Worm (Caenorhabditis elegans): Measurements from ENCODE around the gene C05C8.1.

C05C8.1 gene

DNA sequence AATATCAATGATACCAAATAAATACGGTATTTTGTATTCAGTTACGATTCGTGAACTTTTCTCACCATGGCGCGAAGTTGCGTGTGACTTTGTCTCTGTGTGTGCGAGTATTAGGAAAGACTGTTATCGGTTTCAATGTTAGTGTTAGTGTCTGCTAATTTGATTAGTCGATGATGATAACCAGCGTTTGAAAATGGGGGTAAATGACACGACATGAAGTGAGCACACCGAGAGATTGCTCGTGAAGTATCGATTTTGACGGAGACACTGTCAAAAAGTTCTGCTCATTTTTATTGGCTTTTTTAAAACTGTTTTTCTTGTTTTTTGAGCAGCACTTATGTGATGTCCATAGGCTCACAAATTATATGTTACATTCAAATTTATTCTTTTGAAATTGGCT, 41.2 kb upstream of the C05C8.1 start (continued):
- TF ChIP-seq mxl-2 (GFP tag; conservative IDR thresholded peaks at IDR 0.05), result no peak; the same call in 1 of the 2 replicates
- no peak for TF ChIP-seq ZK546.5 (tag; optimal IDR thresholded peaks at IDR 0.05)
- TF ChIP-seq lir-3 (tag; optimal IDR thresholded peaks at IDR 0.05), result no peak
- TF ChIP-seq nhr-28 (tag; optimal IDR thresholded peaks at IDR 0.05), result peak; percentile 86
- no peak for TF ChIP-seq spr-1 (tag; optimal IDR thresholded peaks at IDR 0.05)
- TF ChIP-seq ces-1 (GFP tag; optimal IDR thresholded peaks at IDR 0.05), result no peak
- TF ChIP-seq ama-1 (optimal IDR thresholded peaks at IDR 0.05), result peak; percentile 83
- no peak for TF ChIP-seq skn-1 (tag; optimal IDR thresholded peaks at IDR 0.05)
- TF ChIP-seq aly-2 (tag; optimal IDR thresholded peaks at IDR 0.05), result no peak
- no peak for TF ChIP-seq lin-29 (GFP tag; IDR thresholded peaks at IDR 0.05)
- no peak for TF ChIP-seq dpl-1 (GFP tag; optimal IDR thresholded peaks at IDR 0.05)
- no peak for TF ChIP-seq nhr-237 (tag; optimal IDR thresholded peaks at IDR 0.05)
- no peak; the same call in 1 of the 2 replicates for TF ChIP-seq pha-4 (GFP tag; IDR thresholded peaks at IDR 0.05)
- no peak for TF ChIP-seq pha-4 (tag; optimal IDR thresholded peaks at IDR 0.05)
- TF ChIP-seq saeg-2 (GFP tag; IDR thresholded peaks at IDR 0.05), result no peak
- TF ChIP-seq fos-1 (tag; optimal IDR thresholded peaks at IDR 0.05), result no peak
- peak; percentile 63 for TF ChIP-seq pqm-1 (tag; optimal IDR thresholded peaks at IDR 0.05)
- TF ChIP-seq hlh-11 (tag; optimal IDR thresholded peaks at IDR 0.05), result peak; percentile 71
- peak; percentile 48 for TF ChIP-seq Y48G9A.11 (GFP tag; IDR thresholded peaks at IDR 0.05)
- TF ChIP-seq Y105C5A.15 (GFP tag; IDR thresholded peaks at IDR 0.05), result no peak
- no peak for TF ChIP-seq nhr-10 (tag; optimal IDR thresholded peaks at IDR 0.05)
- no peak for TF ChIP-seq ceh-20 (GFP tag; IDR thresholded peaks at IDR 0.05)
- TF ChIP-seq tag-97 (GFP tag; IDR thresholded peaks at IDR 0.05), result no peak
- 0 out of 2 replicates have a peak, but pooled peaks have one; percentile 10 for TF ChIP-seq nhr-42 (GFP tag; IDR thresholded peaks at IDR 0.05)
- peak; percentile 74 for TF ChIP-seq lin-13 (GFP tag; optimal IDR thresholded peaks at IDR 0.05)
- no peak for TF ChIP-seq dmd-9 (GFP tag; IDR thresholded peaks at IDR 0.05)
- TF ChIP-seq madf-5 (GFP tag; IDR thresholded peaks at IDR 0.05), result no peak
- TF ChIP-seq cey-2 (tag; optimal IDR thresholded peaks at IDR 0.05; ENCODE audit: borderline replicate concordance, insufficient read depth), result no peak
- TF ChIP-seq egl-43 (GFP tag; IDR thresholded peaks at IDR 0.05), result no peak
- TF ChIP-seq dmd-6 (GFP tag; IDR thresholded peaks at IDR 0.05), result peak; percentile 73
- TF ChIP-seq lin-39 (tag; optimal IDR thresholded peaks at IDR 0.05), result no peak
- peak; percentile 27 for TF ChIP-seq hlh-30 (tag; optimal IDR thresholded peaks at IDR 0.05; ENCODE audit: insufficient read depth)
- TF ChIP-seq lsy-2 (tag; optimal IDR thresholded peaks at IDR 0.05), result peak in 1 of 2 experiments; percentile 21
- TF ChIP-seq aha-1 (tag), result peak; percentile 66
- no peak for TF ChIP-seq daf-19 (GFP tag; conservative IDR thresholded peaks at IDR 0.05)
- TF ChIP-seq arid-1 (GFP tag; conservative IDR thresholded peaks at IDR 0.05), result peak; percentile 59; the same call in 1 of the 2 replicates
- peak; percentile 61 for TF ChIP-seq mep-1 (tag; optimal IDR thresholded peaks at IDR 0.05)
- no peak for TF ChIP-seq ztf-7 (tag; optimal IDR thresholded peaks at IDR 0.05)
- no peak for TF ChIP-seq egl-27 (tag; optimal IDR thresholded peaks at IDR 0.05)
- TF ChIP-seq zip-11 (GFP tag; IDR thresholded peaks at IDR 0.05), result no peak
- TF ChIP-seq unc-130 (GFP tag; optimal IDR thresholded peaks at IDR 0.05), result peak; percentile 2
- peak; percentile 14 for TF ChIP-seq nhr-48 (tag; optimal IDR thresholded peaks at IDR 0.05)
- TF ChIP-seq F10B5.3 (tag; optimal IDR thresholded peaks at IDR 0.05), result peak; percentile 38
- TF ChIP-seq mes-2 (tag; optimal IDR thresholded peaks at IDR 0.05; ENCODE audit: poor library complexity, severe bottlenecking), result peak; percentile 34
- peak in 1 of 2 experiments; percentile 72 for TF ChIP-seq unc-62 (GFP tag; optimal IDR thresholded peaks at IDR 0.05 in 1 of 2)
- no peak for TF ChIP-seq unc-62 (tag; optimal IDR thresholded peaks at IDR 0.05)
- no peak for TF ChIP-seq F44E2.7 (GFP tag; IDR thresholded peaks at IDR 0.05)
- no peak for TF ChIP-seq snpc-4 (tag; optimal IDR thresholded peaks at IDR 0.05)
- TF ChIP-seq nhr-25 (tag; optimal IDR thresholded peaks at IDR 0.05; ENCODE audit: borderline replicate concordance, insufficient read depth), result no peak
- no peak for TF ChIP-seq snpc-1.2 (GFP tag; IDR thresholded peaks at IDR 0.05)
- TF ChIP-seq nhr-41 (GFP tag; IDR thresholded peaks at IDR 0.05), result 0 out of 2 replicates have a peak, but pooled peaks have one; percentile 45
- TF ChIP-seq dve-1 (tag; optimal IDR thresholded peaks at IDR 0.05; ENCODE audit: insufficient read depth), result peak; percentile 84
